Fruit fly (Drosophila melanogaster): ENCODE data around the gene CG9427.
A peak's percentile ranks its signal among the peaks of the same experiment; 100 is the strongest.

The CG9427 gene

dm6 chr3R:9637361-9637760, 10.6 kb upstream of the CG9427 start, which contains the start of gene Scm (continued):
- TF ChIP-seq CG9609 (GFP tag; optimal IDR thresholded peaks at IDR 0.05) (no peak), Xbp1 (GFP tag; optimal IDR thresholded peaks at IDR 0.05) (peak; percentile 19), Bdp1 (GFP tag; optimal IDR thresholded peaks at IDR 0.05) (no peak), Dp (GFP tag; optimal IDR thresholded peaks at IDR 0.05) (peak; percentile 69), CG17186 (GFP tag; optimal IDR thresholded peaks at IDR 0.05) (peak; percentile 85), Kr (GFP tag; optimal IDR thresholded peaks at IDR 0.05) (no peak), Dll (GFP tag; IDR thresholded peaks at IDR 0.05; ENCODE audit: partially characterized antibody) (peak; percentile 90), CG31365 (tag; optimal IDR thresholded peaks at IDR 0.05) (no peak), unc-4 (GFP tag; IDR thresholded peaks at IDR 0.05; ENCODE audit: partially characterized antibody) (peak; percentile 92), hbn (GFP tag; IDR thresholded peaks at IDR 0.05; ENCODE audit: partially characterized antibody) (peak; percentile 92), slbo (GFP tag; IDR thresholded peaks at IDR 0.05) (no peak), corto (GFP tag; optimal IDR thresholded peaks at IDR 0.05) (no peak), CHES-1-like (GFP tag; optimal IDR thresholded peaks at IDR 0.05) (peak; percentile 65), Bteb2 (GFP tag; optimal IDR thresholded peaks at IDR 0.05) (no peak), Med (GFP tag) (peak; percentile 58), caup (GFP tag; optimal IDR thresholded peaks at IDR 0.05; ENCODE audit: severe bottlenecking) (no peak), CG13894 (tag; optimal IDR thresholded peaks at IDR 0.05) (peak; percentile 2), Poxn (GFP tag; IDR thresholded peaks at IDR 0.05) (no peak), CG31388 (GFP tag; optimal IDR thresholded peaks at IDR 0.05) (no peak), MBD-R2 (GFP tag; IDR thresholded peaks at IDR 0.05) (peak; percentile 75), CG2202 (tag; optimal IDR thresholded peaks at IDR 0.05) (peak; percentile 2), dimm (GFP tag; IDR thresholded peaks at IDR 0.05) (no peak), Jarid2 (GFP tag; optimal IDR thresholded peaks at IDR 0.05) (no peak), cato (GFP tag; optimal IDR thresholded peaks at IDR 0.05; ENCODE audit: borderline replicate concordance) (no peak), Vsx1 (GFP tag; optimal IDR thresholded peaks at IDR 0.05) (no peak), Myb (GFP tag; optimal IDR thresholded peaks at IDR 0.05) (peak; percentile 94), CG14441 (GFP tag; IDR thresholded peaks at IDR 0.05) (no peak), CG8944 (GFP tag; optimal IDR thresholded peaks at IDR 0.05) (no peak), lbe (GFP tag; optimal IDR thresholded peaks at IDR 0.05) (peak; percentile 41), ato (GFP tag; IDR thresholded peaks at IDR 0.05; ENCODE audit: partially characterized antibody) (peak; percentile 89), Doc3 (GFP tag; IDR thresholded peaks at IDR 0.05; ENCODE audit: partially characterized antibody) (peak; percentile 90), CG4820 (GFP tag; optimal IDR thresholded peaks at IDR 0.05) (no peak), tin (GFP tag; optimal IDR thresholded peaks at IDR 0.05) (no peak), scrt (GFP tag; optimal IDR thresholded peaks at IDR 0.05) (peak; percentile 23), CG11504 (tag; optimal IDR thresholded peaks at IDR 0.05) (peak; percentile 57), CG30431 (GFP tag; optimal IDR thresholded peaks at IDR 0.05) (no peak), CG13624 (GFP tag; optimal IDR thresholded peaks at IDR 0.05) (peak; percentile 36), emc (GFP tag; optimal IDR thresholded peaks at IDR 0.05) (no peak), trem (tag; optimal IDR thresholded peaks at IDR 0.05) (peak; percentile 72), Dref (GFP tag; IDR thresholded peaks at IDR 0.05) (peak; percentile 95), pzg (GFP tag; optimal IDR thresholded peaks at IDR 0.05) (peak; percentile 88), zen (tag; optimal IDR thresholded peaks at IDR 0.05) (peak; percentile 56), CG9727 (GFP tag; optimal IDR thresholded peaks at IDR 0.05) (no peak), PHDP (tag; optimal IDR thresholded peaks at IDR 0.05) (peak; percentile 25), CG9797 (GFP tag; optimal IDR thresholded peaks at IDR 0.05) (peak; percentile 20), CG2116 (GFP tag; optimal IDR thresholded peaks at IDR 0.05) (peak; percentile 96), bbx (GFP tag; IDR thresholded peaks at IDR 0.05; ENCODE audit: partially characterized antibody) (peak; percentile 95), ewg (GFP tag; optimal IDR thresholded peaks at IDR 0.05) (no peak), CG1832 (GFP tag; optimal IDR thresholded peaks at IDR 0.05) (no peak), Ets97D (GFP tag; optimal IDR thresholded peaks at IDR 0.05) (peak; percentile 92)

All from whole organism, embryonic.